Worm (Caenorhabditis elegans) whole organism, midembryonic: ENCODE measurements around the gene cpt-3.

Experiments
- T22C8.4 ChIP-seq: fragments of 200-800 bp; sonication (Bioruptor generic); IDR thresholded peaks from 2 replicates; pipeline ENCODE4 v1.3.6; 2022; ENCODE audit warnings: missing genetic modification characterization, missing compliant biosample characterization
- flt-1 ChIP-seq: fragments of 200-800 bp; sonication (Bioruptor generic); IDR thresholded peaks from 2 replicates; pipeline ENCODE4 v1.3.6; 2022; ENCODE audit warnings: missing genetic modification characterization, missing compliant biosample characterization
- med-1 ChIP-seq: sonication (generic microtip); optimal IDR thresholded peaks from 2 replicates; lab custom pipeline; 2017; ENCODE audit warnings: missing genetic modification characterization, mild to moderate bottlenecking, missing compliant biosample characterization, antibody characterized with exemption, missing genetic modification reagents; ENCODE audit not compliant: insufficient read depth

- no peak for TF ChIP-seq flt-1 (GFP tag; lab: Robert Waterston, UW)
- no peak for TF ChIP-seq T22C8.4 (GFP tag; lab: Robert Waterston, UW)
- TF ChIP-seq med-1: no peak
These were observed 17.3 kb downstream of the cpt-3 start for ce11 chrIII:2099808-2100366.
